Fruit fly (Drosophila melanogaster): Measurements from ENCODE around the gene Srp54k.
A peak's percentile ranks its signal among the peaks of the same experiment; 100 is the strongest.

Gene Srp54k

DNA sequence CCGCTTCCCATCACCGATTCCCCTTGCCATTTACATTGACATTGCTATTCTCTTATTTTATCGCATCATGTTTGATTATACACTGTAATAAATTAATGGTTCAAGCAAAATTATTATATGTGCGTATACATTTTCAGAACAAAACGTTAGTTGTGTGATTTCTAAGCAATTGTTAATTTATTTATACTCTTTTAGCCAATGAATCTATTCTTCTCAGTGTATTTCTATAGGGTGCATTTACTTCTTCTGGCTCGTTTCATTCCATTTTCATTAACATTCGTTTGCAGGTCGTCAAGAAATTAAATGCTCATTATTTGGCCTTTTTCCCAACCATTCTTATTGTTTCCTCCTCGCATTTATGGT lies 35.1 kb downstream of the Srp54k start (continued):
- TF ChIP-seq ranshi (GFP tag; IDR thresholded peaks at IDR 0.05) (peak; percentile 73; the same call in 1 of the 2 replicates), fru (optimal IDR thresholded peaks at IDR 0.05) (no peak), gcm (GFP tag; optimal IDR thresholded peaks at IDR 0.05) (no peak), en (GFP tag; optimal IDR thresholded peaks at IDR 0.05) (peak; percentile 1), CG2120 (GFP tag; optimal IDR thresholded peaks at IDR 0.05) (peak; percentile 55), Xrp1 (GFP tag; IDR thresholded peaks at IDR 0.05) (peak; percentile 85), CG12744 (GFP tag; optimal IDR thresholded peaks at IDR 0.05) (no peak), NFAT (GFP tag; IDR thresholded peaks at IDR 0.05) (no peak), CG4707 (GFP tag; optimal IDR thresholded peaks at IDR 0.05) (no peak), chif (GFP tag; optimal IDR thresholded peaks at IDR 0.05) (peak; percentile 33 to 66), disco-r (GFP tag; optimal IDR thresholded peaks at IDR 0.05) (no peak), pb (GFP tag; optimal IDR thresholded peaks at IDR 0.05) (no peak), MBD-R2 (GFP tag; IDR thresholded peaks at IDR 0.05) (peak; percentile 21; the same call in 1 of the 2 replicates), CG30403 (GFP tag; optimal IDR thresholded peaks at IDR 0.05) (peak; percentile 9), bowl (GFP tag; IDR thresholded peaks at IDR 0.05) (no peak), nerfin-2 (GFP tag; IDR thresholded peaks at IDR 0.05; ENCODE audit: partially characterized antibody) (no peak), CG14014 (GFP tag; IDR thresholded peaks at IDR 0.05) (peak; percentile 71), CG2712 (tag; optimal IDR thresholded peaks at IDR 0.05) (peak; percentile 83), zf30C (GFP tag; optimal IDR thresholded peaks at IDR 0.05) (peak; percentile 66), CG16813 (GFP tag; IDR thresholded peaks at IDR 0.05; ENCODE audit: partially characterized antibody) (no peak), CG3995 (GFP tag; optimal IDR thresholded peaks at IDR 0.05) (no peak), CG31365 (tag; optimal IDR thresholded peaks at IDR 0.05) (no peak), Jarid2 (GFP tag; optimal IDR thresholded peaks at IDR 0.05) (no peak), CG13624 (GFP tag; optimal IDR thresholded peaks at IDR 0.05) (no peak), NK7.1 (GFP tag; optimal IDR thresholded peaks at IDR 0.05) (no peak), scrt (GFP tag; optimal IDR thresholded peaks at IDR 0.05) (no peak), br (optimal IDR thresholded peaks at IDR 0.05) (no peak), CG2889 (GFP tag; IDR thresholded peaks at IDR 0.05) (no peak; the same call in 2 of the 3 replicates), run (tag; optimal IDR thresholded peaks at IDR 0.05) (no peak), chn (GFP tag; optimal IDR thresholded peaks at IDR 0.05) (peak; percentile 39), ara (GFP tag; IDR thresholded peaks at IDR 0.05) (peak; percentile 77), CG12071 (GFP tag; optimal IDR thresholded peaks at IDR 0.05) (no peak), CG14710 (tag; optimal IDR thresholded peaks at IDR 0.05) (peak; percentile 46), pita (GFP tag; optimal IDR thresholded peaks at IDR 0.05) (no peak), CG3726 (GFP tag; IDR thresholded peaks at IDR 0.05) (peak; percentile 74; the same call in 2 of the 3 replicates), amos (GFP tag; IDR thresholded peaks at IDR 0.05; ENCODE audit: partially characterized antibody) (no peak), NC2α (GFP tag; optimal IDR thresholded peaks at IDR 0.05) (no peak), CG10267 (tag; optimal IDR thresholded peaks at IDR 0.05) (peak; percentile 21), CkIIα-i1 (GFP tag; IDR thresholded peaks at IDR 0.05) (no peak), klu (GFP tag; IDR thresholded peaks at IDR 0.05) (no peak), shn (GFP tag; optimal IDR thresholded peaks at IDR 0.05) (peak; percentile 29), crp (GFP tag; optimal IDR thresholded peaks at IDR 0.05) (no peak), D19B (GFP tag; optimal IDR thresholded peaks at IDR 0.05) (peak; percentile 13), mam (GFP tag; optimal IDR thresholded peaks at IDR 0.05) (peak; percentile 43), tup (GFP tag; optimal IDR thresholded peaks at IDR 0.05) (no peak), Abd-B (GFP tag; optimal IDR thresholded peaks at IDR 0.05) (peak; percentile 74), dimm (GFP tag; IDR thresholded peaks at IDR 0.05) (no peak), ewg (GFP tag; optimal IDR thresholded peaks at IDR 0.05) (peak; percentile 8), Hr39 (optimal IDR thresholded peaks at IDR 0.05) (no peak), CG7556 (GFP tag; optimal IDR thresholded peaks at IDR 0.05) (no peak), hkb (optimal IDR thresholded peaks at IDR 0.05) (no peak), hkb (GFP tag; IDR thresholded peaks at IDR 0.05) (peak; percentile 62), CG34376 (GFP tag; optimal IDR thresholded peaks at IDR 0.05) (no peak)

Measured in whole organism, embryonic.